Worm (Caenorhabditis elegans) whole organism, L2 larva: Measurements from ENCODE around the gene sri-57.

ENCODE experiments used
- alr-1 ChIP-seq: fragments of 150-350 bp; optimal IDR thresholded peaks from 2 replicates; lab custom pipeline; 2014; ENCODE audit warnings: missing biosample characterization, missing genetic modification characterization
- elt-1 ChIP-seq: fragments of 150-350 bp; optimal IDR thresholded peaks from 2 replicates; lab custom pipeline; 2014; ENCODE audit warnings: missing biosample characterization, missing genetic modification characterization
- lin-11 ChIP-seq: fragments of 150-350 bp; sonication (generic microtip); optimal IDR thresholded peaks from 2 replicates; lab custom pipeline; 2014; ENCODE audit warnings: missing biosample characterization, missing genetic modification characterization, inconsistent platforms, mixed read lengths
- lin-13 ChIP-seq: fragments of 150-350 bp; optimal IDR thresholded peaks from 2 replicates; lab custom pipeline; 2014; ENCODE audit warnings: missing biosample characterization, missing genetic modification reagents, missing genetic modification characterization
- lin-39 ChIP-seq: fragments of 150-350 bp; optimal IDR thresholded peaks from 2 replicates; lab custom pipeline; 2014; ENCODE audit warnings: missing biosample characterization, missing genetic modification reagents, missing genetic modification characterization
- mdl-1 ChIP-seq, 2 experiments: fragments of 150-350 bp in 1 of 2; sonication (generic microtip) in 1 of 2; optimal IDR thresholded peaks; 2 replicates each; lab custom pipeline; 2017; ENCODE audit warnings: missing biosample characterization in 2 of 2, missing genetic modification characterization in 2 of 2
- nhr-6 ChIP-seq: fragments of 150-350 bp; optimal IDR thresholded peaks from 2 replicates; lab custom pipeline; 2014; ENCODE audit warnings: missing biosample characterization, missing genetic modification characterization
- skn-1 ChIP-seq: sonication (generic microtip); optimal IDR thresholded peaks from 2 replicates; lab custom pipeline; 2017; ENCODE audit warnings: missing biosample characterization, missing genetic modification characterization
- unc-55 ChIP-seq: fragments of 150-350 bp; sonication (generic microtip); optimal IDR thresholded peaks from 3 replicates; lab custom pipeline; 2014; ENCODE audit warnings: missing biosample characterization, missing genetic modification reagents, missing genetic modification characterization

DNA sequence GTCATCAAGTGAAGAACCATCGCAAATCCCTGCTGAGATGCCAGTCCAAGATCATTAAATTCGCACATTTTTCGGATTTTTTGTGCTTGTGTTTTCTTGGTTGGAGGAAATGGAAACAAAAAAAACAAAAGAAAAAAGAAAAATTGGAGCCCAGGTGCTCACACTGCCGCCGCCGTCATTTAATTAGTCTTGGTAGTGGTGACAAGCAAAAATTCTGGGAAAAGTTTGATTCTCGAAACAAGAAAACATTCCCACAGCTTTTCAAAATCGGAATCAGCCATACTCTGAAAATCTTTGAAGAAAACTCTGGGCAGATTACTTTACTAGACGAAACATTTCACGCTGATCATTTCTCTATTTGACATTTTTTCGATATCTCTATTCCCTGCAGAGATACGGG is 33.0 kb upstream of the sri-57 start, which contains the start of gene srh-128:
- TF ChIP-seq lin-11 (tag; lab: Kevin White, UChicago) (no peak), skn-1 (tag; lab: Kevin White, UChicago) (no peak), mdl-1 (tag; optimal IDR thresholded peaks at IDR 0.05; lab: Kevin White, UChicago) (no peak), unc-55 (GFP tag; lab: Kevin White, UChicago) (no peak), lin-13 (GFP tag; lab: Kevin White, UChicago) (no peak), nhr-6 (tag; lab: Kevin White, UChicago) (no peak), elt-1 (tag; lab: Kevin White, UChicago) (no peak), lin-39 (tag; lab: Kevin White, UChicago) (no peak), alr-1 (tag; lab: Kevin White, UChicago) (no peak)
